Worm (Caenorhabditis elegans) whole organism, L2 larva: Measurements from ENCODE around the gene str-254.

Source experiments
- F13H6.1 ChIP-seq: sonication (generic microtip); optimal IDR thresholded peaks from 2 replicates; lab custom pipeline; 2016; ENCODE audit warnings: missing genetic modification characterization, missing compliant biosample characterization
- ZK546.5 ChIP-seq: sonication (generic microtip); optimal IDR thresholded peaks from 2 replicates; lab custom pipeline; 2017; ENCODE audit warnings: missing biosample characterization, missing genetic modification characterization
- alr-1 ChIP-seq: fragments of 150-350 bp; optimal IDR thresholded peaks from 2 replicates; lab custom pipeline; 2014; ENCODE audit warnings: missing biosample characterization, missing genetic modification characterization
- aly-2 ChIP-seq: fragments of 150-350 bp; optimal IDR thresholded peaks from 2 replicates; lab custom pipeline; 2014; ENCODE audit warnings: missing biosample characterization, missing genetic modification characterization
- blmp-1 ChIP-seq: sonication (generic microtip); optimal IDR thresholded peaks from 2 replicates; lab custom pipeline; 2017; ENCODE audit warnings: missing genetic modification characterization, mild to moderate bottlenecking, missing compliant biosample characterization, antibody characterized with exemption, moderate library complexity; ENCODE audit not compliant: insufficient read depth
- ceh-16 ChIP-seq: fragments of 150-350 bp; optimal IDR thresholded peaks from 2 replicates; lab custom pipeline; 2014; ENCODE audit warnings: missing biosample characterization, missing genetic modification characterization
- elt-1 ChIP-seq: fragments of 150-350 bp; optimal IDR thresholded peaks from 2 replicates; lab custom pipeline; 2014; ENCODE audit warnings: missing biosample characterization, missing genetic modification characterization
- fos-1 ChIP-seq: fragments of 150-350 bp; optimal IDR thresholded peaks from 2 replicates; lab custom pipeline; 2014; ENCODE audit warnings: missing biosample characterization, missing genetic modification characterization
- gmeb-1 ChIP-seq: fragments of 150-350 bp; optimal IDR thresholded peaks from 2 replicates; lab custom pipeline; 2014; ENCODE audit warnings: missing biosample characterization, missing genetic modification characterization
- lin-11 ChIP-seq: fragments of 150-350 bp; sonication (generic microtip); optimal IDR thresholded peaks from 2 replicates; lab custom pipeline; 2014; ENCODE audit warnings: missing biosample characterization, missing genetic modification characterization, inconsistent platforms, mixed read lengths
- lin-13 ChIP-seq: fragments of 150-350 bp; optimal IDR thresholded peaks from 2 replicates; lab custom pipeline; 2014; ENCODE audit warnings: missing biosample characterization, missing genetic modification reagents, missing genetic modification characterization
- lin-39 ChIP-seq: fragments of 150-350 bp; optimal IDR thresholded peaks from 2 replicates; lab custom pipeline; 2014; ENCODE audit warnings: missing biosample characterization, missing genetic modification reagents, missing genetic modification characterization
- lsy-2 ChIP-seq, 2 experiments: fragments of 150-350 bp in 1 of 2; sonication (generic microtip) in 1 of 2; optimal IDR thresholded peaks; 2 replicates each; lab custom pipeline; 2014 to 2017; ENCODE audit warnings: missing biosample characterization in 2 of 2, missing genetic modification characterization in 2 of 2
- mbf-1 ChIP-seq: sonication (generic microtip); optimal IDR thresholded peaks from 2 replicates; lab custom pipeline; 2017; ENCODE audit warnings: missing biosample characterization, missing genetic modification characterization
- mdl-1 ChIP-seq, 2 experiments: fragments of 150-350 bp in 1 of 2; sonication (generic microtip) in 1 of 2; optimal IDR thresholded peaks; 2 replicates each; lab custom pipeline; 2017; ENCODE audit warnings: missing biosample characterization in 2 of 2, missing genetic modification characterization in 2 of 2
- nhr-10 ChIP-seq: sonication (generic microtip); optimal IDR thresholded peaks from 2 replicates; lab custom pipeline; 2017; ENCODE audit warnings: missing biosample characterization, missing genetic modification characterization
- nhr-11 ChIP-seq: fragments of 150-350 bp; optimal IDR thresholded peaks from 2 replicates; lab custom pipeline; 2014; ENCODE audit warnings: missing biosample characterization, missing genetic modification characterization
- nhr-12 ChIP-seq: fragments of 150-350 bp; optimal IDR thresholded peaks from 2 replicates; lab custom pipeline; 2014; ENCODE audit warnings: missing biosample characterization, missing genetic modification characterization
- nhr-129 ChIP-seq: fragments of 150-350 bp; optimal IDR thresholded peaks from 2 replicates; lab custom pipeline; 2014; ENCODE audit warnings: missing biosample characterization, missing genetic modification characterization
- nhr-21 ChIP-seq: fragments of 150-350 bp; optimal IDR thresholded peaks from 2 replicates; lab custom pipeline; 2014; ENCODE audit warnings: missing biosample characterization, missing genetic modification characterization
- nhr-23 ChIP-seq: fragments of 150-350 bp; optimal IDR thresholded peaks from 2 replicates; lab custom pipeline; 2014; ENCODE audit warnings: missing biosample characterization, missing genetic modification reagents, missing genetic modification characterization
- nhr-237 ChIP-seq: fragments of 150-350 bp; optimal IDR thresholded peaks from 2 replicates; lab custom pipeline; 2014; ENCODE audit warnings: missing biosample characterization, missing genetic modification characterization
- nhr-6 ChIP-seq: fragments of 150-350 bp; optimal IDR thresholded peaks from 2 replicates; lab custom pipeline; 2014; ENCODE audit warnings: missing biosample characterization, missing genetic modification characterization
- sem-4 ChIP-seq: fragments of 150-350 bp; optimal IDR thresholded peaks from 2 replicates; lab custom pipeline; 2014; ENCODE audit warnings: missing biosample characterization, missing genetic modification reagents, missing genetic modification characterization
- sma-9 ChIP-seq, 2 experiments: fragments of 150-350 bp in 1 of 2; sonication (generic microtip) in 1 of 2; optimal IDR thresholded peaks; 2 replicates each; lab custom pipeline; 2014 to 2016; ENCODE audit warnings: missing genetic modification characterization in 2 of 2, mild to moderate bottlenecking in 1 of 2, missing biosample characterization in 1 of 2, missing compliant biosample characterization in 1 of 2, missing genetic modification reagents in 1 of 2, moderate library complexity in 1 of 2
- snpc-4 ChIP-seq: fragments of 150-350 bp; optimal IDR thresholded peaks from 2 replicates; lab custom pipeline; 2014; ENCODE audit warnings: missing biosample characterization, missing genetic modification characterization
- unc-55 ChIP-seq: fragments of 150-350 bp; sonication (generic microtip); optimal IDR thresholded peaks from 3 replicates; lab custom pipeline; 2014; ENCODE audit warnings: missing biosample characterization, missing genetic modification reagents, missing genetic modification characterization
- unc-62 ChIP-seq: fragments of 150-350 bp; optimal IDR thresholded peaks from 2 replicates; lab custom pipeline; 2014; ENCODE audit warnings: missing biosample characterization, missing genetic modification reagents, missing genetic modification characterization
- zag-1 ChIP-seq: fragments of 150-350 bp; optimal IDR thresholded peaks from 2 replicates; lab custom pipeline; 2014; ENCODE audit warnings: missing biosample characterization, missing genetic modification characterization
- ztf-11 ChIP-seq: sonication (generic microtip); optimal IDR thresholded peaks from 2 replicates; lab custom pipeline; 2017; ENCODE audit warnings: missing biosample characterization, missing genetic modification characterization
- ztf-4 ChIP-seq: fragments of 150-350 bp; optimal IDR thresholded peaks from 2 replicates; lab custom pipeline; 2014; ENCODE audit warnings: missing biosample characterization, missing genetic modification characterization

str-254 gene

ce11 chrV:16174109-16174508 lies 20.8 kb upstream of the str-254 start:
- peak; percentile 35 for TF ChIP-seq fos-1
- TF ChIP-seq lin-39 (tag; lab: Kevin White, UChicago) = no peak
- no peak for TF ChIP-seq unc-62 (GFP tag; lab: Kevin White, UChicago)
- no peak for TF ChIP-seq nhr-129 (tag; lab: Kevin White, UChicago)

- TF ChIP-seq ZK546.5 (tag; lab: Kevin White, UChicago) (no peak), fos-1 (no peak), ztf-4 (tag; lab: Kevin White, UChicago) (no peak)
Observed at ce11 chrV:16171721-16172120, 18.4 kb upstream of the str-254 start, which contains the start of gene K05D4.9. K05D4.9 (minus strand) TSS chrV:16171821.

- TF ChIP-seq sma-9 (GFP tag; optimal IDR thresholded peaks at IDR 0.05; lab: Kevin White, UChicago) (no peak), sma-9 (tag; optimal IDR thresholded peaks at IDR 0.05; lab: Kevin White, UChicago) (no peak), nhr-11 (tag; lab: Kevin White, UChicago) (no peak), ceh-16 (tag; lab: Kevin White, UChicago) (no peak), F13H6.1 (tag; lab: Kevin White, UChicago) (no peak), blmp-1 (no peak), nhr-21 (tag; lab: Kevin White, UChicago) (no peak), nhr-12 (tag; lab: Kevin White, UChicago) (no peak), lin-13 (no peak), elt-1 (tag; lab: Kevin White, UChicago) (no peak), nhr-6 (tag; lab: Kevin White, UChicago) (no peak), ztf-11 (no peak), nhr-129 (tag; lab: Kevin White, UChicago) (no peak), mbf-1 (tag; lab: Kevin White, UChicago) (no peak), lsy-2 (tag; optimal IDR thresholded peaks at IDR 0.05; lab: Kevin White, UChicago) (no peak), nhr-237 (no peak)
Observed at ce11 chrV:16169026-16169425, 15.8 kb upstream of the str-254 start, which contains the start of gene str-111. str-111 (minus strand) TSS chrV:16169126.

ce11 chrV:16165936-16166335 lies 12.7 kb upstream of the str-254 start, which contains the start of gene str-108:
str-108 (plus strand) TSS chrV:16166236.
- TF ChIP-seq aly-2 (tag; lab: Kevin White, UChicago) = no peak
- TF ChIP-seq nhr-23 (tag; lab: Kevin White, UChicago) = no peak
- TF ChIP-seq zag-1 (tag; lab: Kevin White, UChicago) = no peak
- TF ChIP-seq nhr-10 (tag; lab: Kevin White, UChicago) = no peak
- TF ChIP-seq, all 48 proteins: peak for 0

ce11 chrV:16163719-16164118 lies 10.4 kb upstream of the str-254 start, which contains the start of gene F10A3.12:
F10A3.12 (plus strand) TSS chrV:16164019.
- TF ChIP-seq sem-4 (tag; lab: Kevin White, UChicago) (no peak), nhr-23 (tag; lab: Kevin White, UChicago) (no peak), alr-1 (tag; lab: Kevin White, UChicago) (no peak), lin-11 (tag; lab: Kevin White, UChicago) (no peak), sma-9 (GFP tag; optimal IDR thresholded peaks at IDR 0.05; lab: Kevin White, UChicago) (no peak), sma-9 (tag; optimal IDR thresholded peaks at IDR 0.05; lab: Kevin White, UChicago) (no peak), F13H6.1 (tag; lab: Kevin White, UChicago) (no peak), snpc-4 (tag; lab: Kevin White, UChicago) (no peak), unc-55 (GFP tag; lab: Kevin White, UChicago) (no peak), gmeb-1 (tag; lab: Kevin White, UChicago) (no peak), ztf-11 (no peak), mbf-1 (tag; lab: Kevin White, UChicago) (no peak), nhr-10 (tag; lab: Kevin White, UChicago) (no peak), nhr-11 (tag; lab: Kevin White, UChicago) (no peak), lin-39 (tag; lab: Kevin White, UChicago) (no peak), nhr-12 (tag; lab: Kevin White, UChicago) (no peak), mdl-1 (tag; optimal IDR thresholded peaks at IDR 0.05; lab: Kevin White, UChicago) (no peak)
